Fruit fly (Drosophila melanogaster) whole organism: Measurements from ENCODE around the gene CG5541.

Source experiments
- CG8478 ChIP-seq: fragments of >200 bp; optimal IDR thresholded peaks from 2 replicates; lab custom pipeline; 2018; ENCODE audit warnings: inconsistent platforms
- Dll ChIP-seq: fragments of >200 bp; optimal IDR thresholded peaks from 2 replicates; lab custom pipeline; 2017
- EcR ChIP-seq, 2 experiments: fragments of >200 bp; optimal IDR thresholded peaks; 2 replicates each; lab custom pipeline; 2017; ENCODE audit warnings: missing biosample characterization in 2 of 2, missing genetic modification characterization in 2 of 2, missing genetic modification reagents in 2 of 2
- pan ChIP-seq: fragments of >200 bp; optimal IDR thresholded peaks from 2 replicates; lab custom pipeline; 2017
- psq ChIP-seq: fragments of >200 bp; optimal IDR thresholded peaks from 2 replicates; lab custom pipeline; 2017
- usp ChIP-seq: fragments of >200 bp; optimal IDR thresholded peaks from 2 replicates; lab custom pipeline; 2017; ENCODE audit warnings: missing biosample characterization, missing genetic modification characterization, mixed read lengths

The CG5541 gene

dm6 chrX:15074646-15075351 lies 30.9 kb downstream of the CG5541 start:
- TF ChIP-seq usp (no peak), Dll (lab: Kevin White, UChicago) (no peak), CG8478 (no peak), pan (no peak), psq (no peak), EcR (GFP tag; optimal IDR thresholded peaks at IDR 0.05; lab: Kevin White, UChicago) (no peak)

DNA sequence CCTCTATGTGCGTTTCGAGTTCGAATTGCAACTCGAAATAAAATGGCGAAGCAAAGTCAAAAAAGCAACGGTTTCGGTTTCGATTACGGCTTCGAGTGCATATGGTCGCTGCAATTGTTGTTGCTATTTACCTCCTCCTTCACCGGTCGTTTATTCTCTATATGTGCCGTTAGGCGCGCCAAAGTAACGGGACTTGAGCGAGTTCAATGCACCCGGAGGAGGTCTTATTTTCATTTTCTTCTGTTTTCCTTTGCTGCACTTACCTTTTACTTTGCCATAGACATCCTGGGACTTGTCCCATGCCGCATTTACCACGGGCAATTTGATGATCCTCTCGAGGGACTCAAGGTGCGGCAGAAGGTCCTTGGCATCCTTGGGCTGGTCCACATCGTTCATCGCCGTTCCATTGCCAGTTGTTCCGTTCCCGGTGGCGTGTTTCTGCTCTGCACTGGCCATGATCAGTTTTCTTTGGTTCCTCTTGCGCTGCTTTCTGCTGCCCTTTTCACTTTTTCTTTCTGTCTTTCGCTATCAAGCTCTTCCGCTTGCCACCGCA lies 31.6 kb downstream of the CG5541 start:
- TF ChIP-seq EcR (GFP tag; optimal IDR thresholded peaks at IDR 0.05; lab: Kevin White, UChicago) (peak; percentile 46 to 84), pan (no peak)

- TF ChIP-seq EcR (GFP tag; optimal IDR thresholded peaks at IDR 0.05; lab: Kevin White, UChicago) (no peak), pan (no peak), Dll (lab: Kevin White, UChicago) (no peak), usp (no peak), psq (no peak), CG8478 (no peak)
Observed at dm6 chrX:15076038-15076575, 32.2 kb downstream of the CG5541 start, which contains the start of gene Lsd-2. Gene Lsd-2 (minus strand): TSS chrX:15076220.

dm6 chrX:15076606-15077005 lies 32.7 kb downstream of the CG5541 start:
- no peak for TF ChIP-seq CG8478
- TF ChIP-seq psq, result no peak
- TF ChIP-seq usp, result no peak
- TF ChIP-seq pan, result no peak
- no peak for TF ChIP-seq EcR (GFP tag; optimal IDR thresholded peaks at IDR 0.05; lab: Kevin White, UChicago)
- no peak for TF ChIP-seq Dll (lab: Kevin White, UChicago)

- no peak for TF ChIP-seq pan
- no peak for TF ChIP-seq Dll (lab: Kevin White, UChicago)
- no peak for TF ChIP-seq psq
- no peak for TF ChIP-seq usp
- no peak for TF ChIP-seq EcR (GFP tag; optimal IDR thresholded peaks at IDR 0.05; lab: Kevin White, UChicago)
- no peak for TF ChIP-seq CG8478
Observed at dm6 chrX:15077576-15078136, 33.7 kb downstream of the CG5541 start.

- TF ChIP-seq CG8478 (no peak), pan (no peak)
Observed at dm6 chrX:15078394-15078793, 34.5 kb downstream of the CG5541 start.

DNA sequence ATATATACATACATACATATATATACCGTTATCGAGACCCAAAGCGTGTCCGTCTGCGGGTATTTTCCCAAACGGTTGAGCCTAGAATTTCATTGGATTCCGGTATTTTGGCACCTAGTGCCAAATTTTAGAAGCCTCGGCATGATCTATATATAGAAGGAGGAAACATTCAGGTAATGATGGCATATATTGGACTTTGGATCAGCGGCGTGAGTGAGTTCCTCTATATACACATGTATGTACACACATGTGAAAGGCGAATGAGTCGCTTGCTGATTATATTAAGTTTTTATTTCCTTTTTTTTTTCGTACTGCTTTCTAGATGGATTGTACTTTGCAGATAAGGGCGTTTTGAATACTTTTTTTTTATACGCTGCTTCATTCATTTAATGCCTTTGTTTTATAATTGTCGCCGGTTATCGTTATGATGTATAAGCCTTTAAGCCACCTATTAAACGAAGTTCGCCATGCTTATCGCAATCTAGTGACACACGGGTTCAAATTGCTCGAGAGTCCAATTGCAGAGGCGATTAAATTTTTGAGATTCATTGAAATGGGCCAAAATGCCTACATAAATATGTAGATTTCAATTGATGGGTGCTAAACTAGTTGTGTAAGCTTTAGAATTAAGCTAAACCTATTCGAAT lies 35.4 kb downstream of the CG5541 start:
- TF ChIP-seq Dll (lab: Kevin White, UChicago) (no peak), pan (no peak), usp (no peak), psq (no peak), CG8478 (no peak), EcR (GFP tag; optimal IDR thresholded peaks at IDR 0.05; lab: Kevin White, UChicago) (no peak)

dm6 chrX:15079945-15080344 lies 36.0 kb downstream of the CG5541 start:
- TF ChIP-seq usp (no peak), Dll (lab: Kevin White, UChicago) (no peak), pan (no peak), EcR (GFP tag; optimal IDR thresholded peaks at IDR 0.05; lab: Kevin White, UChicago) (no peak), CG8478 (no peak), psq (no peak)

dm6 chrX:15080780-15081402 lies 37.0 kb downstream of the CG5541 start, which contains the start of gene CG33177:
Gene CG33177 (plus strand): TSS chrX:15081367.
- TF ChIP-seq usp, result no peak
- no peak for TF ChIP-seq CG8478
- no peak for TF ChIP-seq EcR (GFP tag; optimal IDR thresholded peaks at IDR 0.05; lab: Kevin White, UChicago)
- TF ChIP-seq pan, result no peak
- TF ChIP-seq Dll (lab: Kevin White, UChicago), result no peak

DNA sequence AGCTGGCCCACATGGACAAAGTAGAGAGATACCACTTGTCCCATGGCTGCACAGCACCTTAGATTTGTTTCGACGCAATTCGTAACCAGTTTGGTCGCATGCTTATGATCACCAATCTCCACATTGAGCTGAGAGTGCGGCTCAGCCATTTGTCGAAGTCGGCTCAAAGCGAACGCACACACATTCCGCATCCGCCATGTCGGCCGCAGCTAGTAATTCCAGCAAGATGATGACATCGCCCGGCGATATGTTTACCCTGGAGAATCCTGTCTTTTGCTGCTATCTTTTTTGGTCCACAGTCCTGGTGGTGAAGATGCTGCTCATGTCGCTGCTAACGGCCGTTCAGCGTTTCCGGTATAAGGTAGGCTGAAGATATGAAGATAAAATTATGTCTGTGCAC lies 38.8 kb downstream of the CG5541 start, which contains the start of gene CG33178:
Gene CG33178 (plus strand): TSS at position 147 of the 400 bp plus-strand sequence.
- TF ChIP-seq EcR (GFP tag; optimal IDR thresholded peaks at IDR 0.05; lab: Kevin White, UChicago) (no peak), usp (no peak), psq (no peak), Dll (lab: Kevin White, UChicago) (no peak), CG8478 (no peak), pan (no peak)

- TF ChIP-seq EcR (GFP tag; optimal IDR thresholded peaks at IDR 0.05; lab: Kevin White, UChicago), result no peak
- no peak for TF ChIP-seq CG8478
- no peak for TF ChIP-seq pan
- TF ChIP-seq Dll (lab: Kevin White, UChicago), result no peak
- no peak for TF ChIP-seq psq
- TF ChIP-seq usp, result no peak
Observed at dm6 chrX:15084580-15085138, 40.7 kb downstream of the CG5541 start, which contains the start of gene Cox17. Gene Cox17 (minus strand): TSS chrX:15084699.

- TF ChIP-seq psq (no peak), usp (no peak), Dll (lab: Kevin White, UChicago) (no peak)
Observed at dm6 chrX:15085777-15086510, 42.0 kb downstream of the CG5541 start, which contains the start of the genes CG15027 and Dbct. Gene CG15027 (minus strand): TSS chrX:15085827. Gene Dbct (plus strand): TSS chrX:15086125.
